Fruit fly (Drosophila melanogaster) ovary, adult (tissue): ENCODE data around the gene Arl1.

Experiments used
- CG17801 ChIP-seq: fragments of 200-800 bp; optimal IDR thresholded peaks from 2 replicates; lab custom pipeline; 2019; ENCODE audit warnings: missing biosample characterization, mild to moderate bottlenecking, missing genetic modification characterization, moderate library complexity; ENCODE audit not compliant: partially characterized antibody

Arl1 gene

DNA sequence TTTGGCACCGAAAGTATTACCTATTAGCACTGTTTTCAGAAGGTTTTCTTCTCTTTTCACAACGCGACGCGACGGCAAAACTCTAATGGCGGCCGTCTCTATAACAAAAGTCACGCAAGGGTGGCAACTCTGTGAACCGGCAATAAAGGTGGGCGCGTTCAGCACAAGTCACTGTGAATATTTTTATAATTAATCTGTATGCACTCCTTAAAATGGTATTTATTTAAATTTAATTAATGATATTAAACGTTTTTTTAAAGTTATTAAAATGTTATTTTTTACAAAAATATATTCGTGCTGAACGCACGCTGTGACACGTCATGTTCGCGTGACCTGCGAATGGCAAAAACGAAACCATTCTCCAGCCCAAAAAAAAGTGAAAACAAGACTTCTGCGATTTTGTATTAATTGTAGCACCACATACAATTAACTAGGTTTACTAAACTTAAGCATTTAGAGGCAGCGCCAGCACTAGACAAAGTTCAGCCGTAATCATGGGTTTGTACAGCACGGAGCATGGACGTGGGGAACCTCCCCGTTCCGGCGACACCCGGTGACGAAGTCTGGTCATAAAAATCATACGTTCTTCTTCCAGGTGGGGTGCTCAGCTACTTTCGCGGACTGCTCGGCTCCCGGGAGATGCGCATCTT is at the start of gene Arl1, which contains the start of gene brm:
TSS of gene Arl1 (plus strand) at position 353 of the 650 bp plus-strand sequence.
TSS of gene brm (minus strand) at position 87 of the 650 bp plus-strand sequence.
- TF ChIP-seq CG17801, result peak; percentile 99

- no peak for TF ChIP-seq CG17801
Measured at dm6 chr3L:15940823-15941222, 42.1 kb upstream of the Arl1 start.

dm6 chr3L:15952287-15952686 is 30.6 kb upstream of the Arl1 start:
- peak; percentile 17 for TF ChIP-seq CG17801

DNA sequence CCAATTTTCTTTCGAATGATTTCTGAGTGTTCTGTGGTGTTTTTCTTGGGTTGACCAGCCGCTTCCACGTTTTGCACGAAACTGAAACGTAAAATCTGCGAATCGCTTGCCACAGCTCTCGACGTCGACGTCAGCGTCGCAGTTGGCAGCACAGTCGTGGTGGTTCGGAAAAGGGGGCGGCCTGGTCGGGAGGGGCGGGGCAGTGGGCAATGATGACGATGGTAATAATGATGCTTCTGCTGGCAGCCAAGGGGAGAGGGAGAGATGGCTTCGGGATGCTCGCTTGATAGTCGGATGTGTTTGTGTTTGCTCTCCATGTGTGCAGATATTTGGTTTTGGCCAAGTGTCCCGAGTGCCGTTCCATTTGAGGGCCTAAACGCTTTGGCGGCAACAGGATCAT is 30.0 kb upstream of the Arl1 start:
- TF ChIP-seq CG17801, result no peak

dm6 chr3L:15953892-15954291 is 29.0 kb upstream of the Arl1 start:
- no peak for TF ChIP-seq CG17801

dm6 chr3L:15954784-15955427 is 28.0 kb upstream of the Arl1 start, which contains the start of the genes Pka-C3 and GXIVsPLA2:
Pka-C3 (minus strand) TSS chr3L:15954797.
GXIVsPLA2 (plus strand) TSS chr3L:15955096.
- no peak for TF ChIP-seq CG17801

DNA sequence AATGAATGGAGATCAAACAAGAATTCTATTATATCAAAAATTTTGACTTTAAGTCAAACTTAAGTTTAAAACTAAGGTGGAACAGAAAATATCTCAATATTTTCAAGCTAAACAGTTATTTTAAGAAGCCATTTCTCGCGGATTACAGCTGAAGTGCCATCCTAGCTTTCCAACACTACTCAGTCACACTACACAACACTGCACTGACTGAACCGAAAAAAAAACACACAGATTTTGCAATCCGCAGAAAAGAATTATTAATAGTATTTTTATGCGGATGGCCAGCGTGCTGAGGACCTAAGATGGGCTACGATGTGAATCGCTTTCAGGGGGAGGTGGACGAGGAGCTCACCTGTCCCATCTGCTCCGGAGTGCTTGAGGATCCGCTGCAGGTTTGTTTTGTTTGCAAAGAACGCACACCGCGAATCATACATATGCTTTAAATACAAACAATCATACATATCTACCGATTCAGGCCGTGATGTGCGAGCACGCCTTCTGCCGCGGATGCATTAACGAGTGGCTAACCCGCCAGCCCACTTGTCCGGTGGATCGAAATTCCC is 26.4 kb upstream of the Arl1 start, which contains the start of gene elgi:
TSS of gene elgi (plus strand) at position 103 of the 563 bp plus-strand sequence.
- peak; percentile 47 for TF ChIP-seq CG17801

- TF ChIP-seq CG17801, result no peak
Measured at dm6 chr3L:15958612-15959315, 24.2 kb upstream of the Arl1 start, which contains the start of gene CG17032. CG17032 (plus strand) TSS chr3L:15958843.

- TF ChIP-seq CG17801, result no peak
Measured at dm6 chr3L:15967588-15968500, 15.1 kb upstream of the Arl1 start, which contains the start of the genes Brr2 and CG10516. Brr2 (minus strand) TSS chr3L:15967872. CG10516 (plus strand) TSS chr3L:15968204.

- TF ChIP-seq CG17801, result no peak
Measured at dm6 chr3L:15968686-15969085, 14.2 kb upstream of the Arl1 start.

DNA sequence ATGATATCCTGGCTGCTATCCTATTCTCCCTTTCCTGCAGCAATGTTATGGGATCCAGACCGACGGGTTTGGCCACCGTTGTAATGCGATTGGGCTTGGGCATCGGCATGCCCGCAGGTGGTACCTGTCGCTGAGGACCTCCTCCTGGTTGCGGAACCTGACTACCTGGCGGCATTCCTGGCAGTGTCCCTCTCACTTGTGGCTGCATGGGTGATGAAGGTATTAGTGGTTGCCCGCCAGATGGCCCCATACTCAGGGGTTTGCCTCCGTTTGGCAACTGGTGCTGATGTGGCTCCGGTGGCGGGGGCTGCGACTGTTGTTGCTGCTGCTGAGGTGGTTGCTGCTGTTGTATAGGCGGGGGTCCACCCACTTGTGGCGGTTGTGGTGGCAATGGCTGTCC is 8.8 kb upstream of the Arl1 start:
- no peak for TF ChIP-seq CG17801

dm6 chr3L:15975068-15975467 is 7.9 kb upstream of the Arl1 start, which contains the start of gene CG17026:
CG17026 (plus strand) TSS chr3L:15975368.
- no peak for TF ChIP-seq CG17801

DNA sequence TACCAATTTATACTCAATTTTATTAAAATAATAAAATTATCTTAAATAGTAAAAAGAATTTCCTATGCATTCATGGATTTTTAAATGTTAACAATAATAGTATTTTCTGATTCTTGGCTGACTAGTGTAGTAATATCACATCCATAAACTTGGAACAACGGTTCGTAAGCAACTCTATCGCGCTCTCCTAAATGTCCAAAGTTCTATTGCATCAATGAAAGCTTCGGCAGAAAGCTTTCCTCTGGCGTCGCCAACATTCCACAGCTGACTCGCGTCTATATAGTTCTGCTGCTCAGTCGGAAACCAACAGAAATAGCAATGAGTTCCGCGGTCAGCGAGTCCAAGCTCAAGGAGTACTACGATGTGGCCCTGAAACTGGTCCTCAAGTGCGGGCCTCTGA is 6.2 kb upstream of the Arl1 start, which contains the start of gene CG17029:
TSS of gene CG17029 (plus strand) at position 113 of the 400 bp plus-strand sequence.
- peak; percentile 8 for TF ChIP-seq CG17801

DNA sequence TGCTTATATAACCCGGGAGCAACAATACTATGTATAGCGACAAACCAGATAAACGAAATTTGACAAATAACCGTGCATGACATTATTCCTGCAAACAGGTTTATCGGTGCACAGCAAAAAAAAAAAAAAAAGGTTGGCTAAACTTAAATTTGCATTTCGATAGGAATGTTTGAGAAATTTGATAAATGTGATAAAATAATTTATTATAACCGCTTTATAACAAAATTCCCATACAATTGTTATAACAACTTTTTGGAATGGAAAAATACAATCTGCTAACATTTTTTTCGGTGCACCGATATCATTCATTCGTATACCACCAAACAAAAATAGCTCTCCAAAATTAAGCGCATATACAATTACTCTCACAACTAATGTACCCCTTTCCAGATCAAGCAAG is 5.4 kb upstream of the Arl1 start:
- no peak for TF ChIP-seq CG17801

DNA sequence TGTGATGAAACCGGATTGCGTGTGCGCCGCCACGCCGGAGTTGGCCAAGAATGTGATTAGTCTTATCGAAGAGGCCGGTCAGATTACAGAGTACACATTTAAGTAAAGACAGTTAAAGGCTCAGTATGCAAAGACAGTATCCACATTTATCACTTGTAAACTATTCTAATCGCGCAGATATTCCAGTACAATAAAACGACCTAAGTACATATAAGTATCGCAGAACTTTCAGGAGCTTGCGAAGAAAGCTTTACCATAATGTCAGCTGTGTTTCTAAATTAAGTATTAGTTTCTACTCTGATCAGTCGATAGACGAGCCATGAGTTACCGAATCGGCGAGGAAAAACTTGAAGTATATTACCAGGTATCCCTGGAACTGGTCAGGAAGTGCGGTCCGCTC is 4.7 kb upstream of the Arl1 start, which contains the start of gene CG17028:
TSS of gene CG17028 (plus strand) at position 301 of the 400 bp plus-strand sequence.
- no peak for TF ChIP-seq CG17801
